Worm (Caenorhabditis elegans) whole organism, L4/young adult: Measurements from ENCODE around the gene hlh-28.
"Not testable (repeated sequence)": the region's sequence is repeated elsewhere in the genome, so short reads cannot be mapped to it uniquely, and the experiment has no call there.

ENCODE experiments used
- W03F9.2 ChIP-seq: fragments of 150-350 bp; optimal IDR thresholded peaks from 2 replicates; lab custom pipeline; 2014; ENCODE audit warnings: missing biosample characterization, missing genetic modification characterization
- dao-5 ChIP-seq: sonication (generic microtip); optimal IDR thresholded peaks from 2 replicates; lab custom pipeline; 2016; ENCODE audit warnings: missing genotype, missing genetic modification characterization, moderate library complexity, missing compliant biosample characterization
- him-1 ChIP-seq: sonication (generic microtip); optimal IDR thresholded peaks from 2 replicates; lab custom pipeline; 2016; ENCODE audit warnings: missing genotype, missing genetic modification reagents, missing genetic modification characterization, missing compliant biosample characterization

Gene hlh-28

ce11 chrX:17550755-17551154 lies at the start of gene hlh-28:
hlh-28 (plus strand) TSS chrX:17551055.
- TF ChIP-seq him-1 (tag; lab: Kevin White, UChicago); W03F9.2; dao-5 (tag; lab: Kevin White, UChicago): not testable (repeated sequence)

- no peak for TF ChIP-seq dao-5 (tag; lab: Kevin White, UChicago)
- no peak for TF ChIP-seq W03F9.2
- no peak for TF ChIP-seq him-1 (tag; lab: Kevin White, UChicago)
Observed at ce11 chrX:17502246-17502645, 48.6 kb upstream of the hlh-28 start.

- TF ChIP-seq dao-5 (tag; lab: Kevin White, UChicago) (no peak), W03F9.2 (no peak), him-1 (tag; lab: Kevin White, UChicago) (no peak)
Observed at ce11 chrX:17504447-17504846, 46.4 kb upstream of the hlh-28 start.

- peak; percentile 27 for TF ChIP-seq him-1 (tag; lab: Kevin White, UChicago)
- TF ChIP-seq dao-5 (tag; lab: Kevin White, UChicago), result no peak
Observed at ce11 chrX:17505547-17506181, 45.2 kb upstream of the hlh-28 start.

ce11 chrX:17508137-17508536 lies 42.7 kb upstream of the hlh-28 start:
- TF ChIP-seq him-1 (tag; lab: Kevin White, UChicago), result no peak
- no peak for TF ChIP-seq dao-5 (tag; lab: Kevin White, UChicago)
- TF ChIP-seq W03F9.2, result no peak

- TF ChIP-seq him-1 (tag; lab: Kevin White, UChicago) (no peak), W03F9.2 (no peak), dao-5 (tag; lab: Kevin White, UChicago) (no peak)
Observed at ce11 chrX:17509048-17509776, 41.6 kb upstream of the hlh-28 start.

ce11 chrX:17510523-17510922 lies 40.3 kb upstream of the hlh-28 start:
- TF ChIP-seq him-1 (tag; lab: Kevin White, UChicago) (no peak), W03F9.2 (no peak), dao-5 (tag; lab: Kevin White, UChicago) (no peak)

- TF ChIP-seq dao-5 (tag; lab: Kevin White, UChicago) (no peak), him-1 (tag; lab: Kevin White, UChicago) (peak; percentile 83)
Observed at ce11 chrX:17513507-17514113, 37.2 kb upstream of the hlh-28 start, which contains the start of gene nhr-1. nhr-1 (plus strand) TSS chrX:17514063.

- TF ChIP-seq W03F9.2 (no peak), him-1 (tag; lab: Kevin White, UChicago) (no peak), dao-5 (tag; lab: Kevin White, UChicago) (no peak)
Observed at ce11 chrX:17514422-17514821, 36.4 kb upstream of the hlh-28 start.

ce11 chrX:17515207-17515902 lies 35.5 kb upstream of the hlh-28 start:
- TF ChIP-seq W03F9.2, result no peak
- TF ChIP-seq dao-5 (tag; lab: Kevin White, UChicago), result no peak
- no peak for TF ChIP-seq him-1 (tag; lab: Kevin White, UChicago)

- TF ChIP-seq dao-5 (tag; lab: Kevin White, UChicago) (no peak), W03F9.2 (no peak), him-1 (tag; lab: Kevin White, UChicago) (no peak)
Observed at ce11 chrX:17516461-17516860, 34.4 kb upstream of the hlh-28 start.

- no peak for TF ChIP-seq dao-5 (tag; lab: Kevin White, UChicago)
- TF ChIP-seq W03F9.2, result no peak
- no peak for TF ChIP-seq him-1 (tag; lab: Kevin White, UChicago)
Observed at ce11 chrX:17516941-17517340, 33.9 kb upstream of the hlh-28 start.

- TF ChIP-seq him-1 (tag; lab: Kevin White, UChicago), result no peak
Observed at ce11 chrX:17517872-17518271, 33.0 kb upstream of the hlh-28 start.

- TF ChIP-seq him-1 (tag; lab: Kevin White, UChicago) (no peak), W03F9.2 (no peak), dao-5 (tag; lab: Kevin White, UChicago) (no peak)
Observed at ce11 chrX:17518293-17518692, 32.6 kb upstream of the hlh-28 start.
